Fruit fly (Drosophila melanogaster): ENCODE data around the gene pst.

- TF ChIP-seq D1 (tag; optimal IDR thresholded peaks at IDR 0.05), result no peak
- no peak for TF ChIP-seq CG14655 (GFP tag; optimal IDR thresholded peaks at IDR 0.05)
- TF ChIP-seq CG17806 (tag; optimal IDR thresholded peaks at IDR 0.05), result no peak
- no peak for TF ChIP-seq Snoo (tag; optimal IDR thresholded peaks at IDR 0.05)
- no peak for TF ChIP-seq fd96Ca (GFP tag; IDR thresholded peaks at IDR 0.05)
- no peak for TF ChIP-seq Pif1B (GFP tag; optimal IDR thresholded peaks at IDR 0.05)
- no peak for TF ChIP-seq CG9948 (tag; optimal IDR thresholded peaks at IDR 0.05)
- TF ChIP-seq CG12605 (GFP tag; IDR thresholded peaks at IDR 0.05), result no peak
- no peak for TF ChIP-seq CG8159 (tag; optimal IDR thresholded peaks at IDR 0.05)
- TF ChIP-seq gl (tag; optimal IDR thresholded peaks at IDR 0.05), result no peak
- peak; percentile 54 for TF ChIP-seq EcR (GFP tag; optimal IDR thresholded peaks at IDR 0.05)
Measured at dm6 chr3L:7380395-7380794, 20.3 kb upstream of the pst start.

Measured in whole organism, pupa.